Worm (Caenorhabditis elegans) whole organism, late embryonic: ENCODE results near the gene Y77E11A.16.

Experiments
- F13H6.1 ChIP-seq: sonication (generic microtip); optimal IDR thresholded peaks from 2 replicates; lab custom pipeline; 2016; ENCODE audit warnings: missing genetic modification characterization, missing compliant biosample characterization
- K02D7.2 ChIP-seq: sonication (generic microtip); optimal IDR thresholded peaks from 2 replicates; lab custom pipeline; 2017; ENCODE audit warnings: mild to moderate bottlenecking, missing genetic modification characterization, missing compliant biosample characterization
- T23F11.4 ChIP-seq: fragments of 200-800 bp; sonication (Bioruptor generic); optimal IDR thresholded peaks from 2 replicates; lab custom pipeline; 2018; ENCODE audit warnings: mild to moderate bottlenecking, missing genetic modification characterization, missing compliant biosample characterization
- Y22D7AL.16 ChIP-seq: sonication (generic microtip); optimal IDR thresholded peaks from 2 replicates; lab custom pipeline; 2016; ENCODE audit warnings: missing genetic modification characterization, missing compliant biosample characterization
- ceh-18 ChIP-seq: sonication (generic microtip); optimal IDR thresholded peaks from 2 replicates; lab custom pipeline; 2016; ENCODE audit warnings: missing genetic modification characterization, missing compliant biosample characterization
- ceh-19 ChIP-seq: fragments of 200-800 bp; sonication (Bioruptor generic); optimal IDR thresholded peaks from 2 replicates; lab custom pipeline; 2018; ENCODE audit warnings: mild to moderate bottlenecking, missing genetic modification characterization, missing compliant biosample characterization
- ceh-22 ChIP-seq: sonication (generic microtip); optimal IDR thresholded peaks from 2 replicates; lab custom pipeline; 2017; ENCODE audit warnings: missing biosample characterization, missing genetic modification characterization
- ceh-24 ChIP-seq: sonication (generic microtip); optimal IDR thresholded peaks from 2 replicates; lab custom pipeline; 2016; ENCODE audit warnings: mild to moderate bottlenecking, missing genetic modification characterization, missing compliant biosample characterization
- ceh-34 ChIP-seq: sonication (generic microtip); optimal IDR thresholded peaks from 2 replicates; lab custom pipeline; 2016; ENCODE audit warnings: mild to moderate bottlenecking, missing genetic modification characterization, missing compliant biosample characterization
- ceh-48 ChIP-seq: sonication (generic microtip); optimal IDR thresholded peaks from 2 replicates; lab custom pipeline; 2016; ENCODE audit warnings: missing genetic modification characterization, inconsistent platforms, missing compliant biosample characterization
- ceh-9 ChIP-seq: sonication (generic microtip); optimal IDR thresholded peaks from 2 replicates; lab custom pipeline; 2016; ENCODE audit warnings: mild to moderate bottlenecking, missing genetic modification characterization, inconsistent platforms, missing compliant biosample characterization
- che-1 ChIP-seq: sonication (generic microtip); optimal IDR thresholded peaks from 2 replicates; lab custom pipeline; 2016; ENCODE audit warnings: mild to moderate bottlenecking, missing genetic modification characterization, missing compliant biosample characterization
- dmd-4 ChIP-seq: sonication (generic microtip); optimal IDR thresholded peaks from 2 replicates; lab custom pipeline; 2016; ENCODE audit warnings: borderline replicate concordance, missing genetic modification characterization, missing compliant biosample characterization
- dve-1 ChIP-seq: sonication (generic microtip); optimal IDR thresholded peaks from 2 replicates; lab custom pipeline; 2017; ENCODE audit warnings: antibody characterized with exemption, mild to moderate bottlenecking, missing genetic modification characterization, missing compliant biosample characterization
- eyg-1 ChIP-seq: sonication (generic microtip); optimal IDR thresholded peaks from 2 replicates; lab custom pipeline; 2016; ENCODE audit warnings: missing genotype, missing genetic modification characterization, missing compliant biosample characterization
- fax-1 ChIP-seq: sonication (generic microtip); optimal IDR thresholded peaks from 2 replicates; lab custom pipeline; 2016; ENCODE audit warnings: missing genotype, missing genetic modification characterization, missing compliant biosample characterization
- fkh-10 ChIP-seq: fragments of 150-350 bp; optimal IDR thresholded peaks from 2 replicates; lab custom pipeline; 2014; ENCODE audit warnings: missing biosample characterization, missing genetic modification reagents, missing genetic modification characterization
- gmeb-2 ChIP-seq: sonication (generic microtip); optimal IDR thresholded peaks from 2 replicates; lab custom pipeline; 2016; ENCODE audit warnings: missing genetic modification characterization, inconsistent platforms, missing compliant biosample characterization
- hlh-13 ChIP-seq: fragments of 200-800 bp; sonication (Bioruptor generic); optimal IDR thresholded peaks from 2 replicates; lab custom pipeline; 2018; ENCODE audit warnings: mild to moderate bottlenecking, missing genetic modification characterization, missing compliant biosample characterization
- hlh-15 ChIP-seq: sonication (generic microtip); optimal IDR thresholded peaks from 2 replicates; lab custom pipeline; 2016; ENCODE audit warnings: missing genetic modification characterization, missing compliant biosample characterization
- lin-11 ChIP-seq: fragments of 200-800 bp; sonication (Bioruptor generic); optimal IDR thresholded peaks from 2 replicates; lab custom pipeline; 2018; ENCODE audit warnings: mild to moderate bottlenecking, missing genetic modification characterization, missing compliant biosample characterization
- madf-2 ChIP-seq: sonication (generic microtip); optimal IDR thresholded peaks from 2 replicates; lab custom pipeline; 2017; ENCODE audit warnings: missing genetic modification characterization, missing compliant biosample characterization
- nhr-11 ChIP-seq: fragments of 150-350 bp; optimal IDR thresholded peaks from 2 replicates; lab custom pipeline; 2014; ENCODE audit warnings: missing biosample characterization, missing genetic modification characterization
- nhr-232 ChIP-seq: sonication (generic microtip); optimal IDR thresholded peaks from 2 replicates; lab custom pipeline; 2016; ENCODE audit warnings: missing genetic modification characterization, missing compliant biosample characterization
- pax-1 ChIP-seq: fragments of 150-350 bp; optimal IDR thresholded peaks from 2 replicates; lab custom pipeline; 2014; ENCODE audit warnings: missing biosample characterization, missing genetic modification characterization
- pros-1 ChIP-seq: fragments of 150-350 bp; optimal IDR thresholded peaks from 2 replicates; lab custom pipeline; 2014; ENCODE audit warnings: missing biosample characterization, missing genetic modification reagents, missing genetic modification characterization
- rnt-1 ChIP-seq: sonication (generic microtip); optimal IDR thresholded peaks from 2 replicates; lab custom pipeline; 2016; ENCODE audit warnings: missing genetic modification characterization, missing compliant biosample characterization
- sdc-2 ChIP-seq: sonication (generic microtip); optimal IDR thresholded peaks from 2 replicates; lab custom pipeline; 2016; ENCODE audit warnings: missing genotype, missing genetic modification characterization, missing compliant biosample characterization
- tbx-2 ChIP-seq: sonication (generic microtip); optimal IDR thresholded peaks from 2 replicates; lab custom pipeline; 2016; ENCODE audit warnings: missing genetic modification characterization, missing compliant biosample characterization
- tbx-7 ChIP-seq: sonication (generic microtip); optimal IDR thresholded peaks from 2 replicates; lab custom pipeline; 2016; ENCODE audit warnings: missing genotype, missing genetic modification characterization, missing compliant biosample characterization
- unc-3 ChIP-seq, 2 experiments: fragments of 200-800 bp in 1 of 2; sonication (Bioruptor generic) in 1 of 2; sonication (generic microtip) in 1 of 2; conservative IDR thresholded peaks in 1 of 2; optimal IDR thresholded peaks in 1 of 2; 2 replicates each; pipeline versions ENCODE4 v1.3.6 to Lab custom; 2016 to 2022; ENCODE audit warnings: missing compliant biosample characterization in 2 of 2, missing genetic modification characterization in 2 of 2, missing genetic modification reagents in 1 of 2
- unc-42 ChIP-seq: sonication (generic microtip); optimal IDR thresholded peaks from 2 replicates; lab custom pipeline; 2016; ENCODE audit warnings: missing genotype, missing genetic modification characterization, missing compliant biosample characterization
- unc-86 ChIP-seq: sonication (generic microtip); optimal IDR thresholded peaks from 2 replicates; lab custom pipeline; 2016; ENCODE audit warnings: missing genetic modification characterization, missing compliant biosample characterization

Gene Y77E11A.16

ce11 chrIV:1484968-1485474 is at the start of gene Y77E11A.16:
Gene Y77E11A.16 (plus strand): TSS chrIV:1485424.
- TF ChIP-seq K02D7.2 (tag; lab: Kevin White, UChicago): no peak
- peak; percentile 5 for TF ChIP-seq unc-42 (tag; lab: Kevin White, UChicago)
- TF ChIP-seq eyg-1: no peak

- TF ChIP-seq ceh-48 (tag; lab: Kevin White, UChicago) (peak; percentile 39), F13H6.1 (no peak), nhr-232 (tag; lab: Kevin White, UChicago) (no peak)
These were observed 47.6 kb upstream of the Y77E11A.16 start for ce11 chrIV:1437625-1438024.

ce11 chrIV:1443514-1443913 is 41.7 kb upstream of the Y77E11A.16 start:
- TF ChIP-seq ceh-48 (tag; lab: Kevin White, UChicago): peak; percentile 81
- TF ChIP-seq ceh-9: no peak

- no peak for TF ChIP-seq ceh-22
- no peak for TF ChIP-seq pros-1
- TF ChIP-seq sdc-2 (tag; lab: Kevin White, UChicago): no peak
- no peak for TF ChIP-seq Y22D7AL.16 (tag; lab: Kevin White, UChicago)
- TF ChIP-seq ceh-18 (tag; lab: Kevin White, UChicago): no peak
- no peak for TF ChIP-seq che-1
- TF ChIP-seq dve-1 (tag; lab: Kevin White, UChicago): no peak
- no peak for TF ChIP-seq tbx-2 (tag; lab: Kevin White, UChicago)
These were observed 41.1 kb upstream of the Y77E11A.16 start for ce11 chrIV:1443997-1444678.

ce11 chrIV:1445920-1446319 is 39.3 kb upstream of the Y77E11A.16 start, which contains the start of gene clp-7:
Gene clp-7 (minus strand): TSS chrIV:1445966.
- TF ChIP-seq hlh-13 (GFP tag; lab: Kevin White, UChicago) (no peak), hlh-15 (tag; lab: Kevin White, UChicago) (no peak), pros-1 (no peak), nhr-232 (tag; lab: Kevin White, UChicago) (no peak), T23F11.4 (GFP tag; lab: Kevin White, UChicago) (no peak), fkh-10 (GFP tag; lab: Kevin White, UChicago) (no peak), sdc-2 (tag; lab: Kevin White, UChicago) (no peak)
- TF ChIP-seq, all 69 proteins: peak for 0

- TF ChIP-seq tbx-7 (tag; lab: Kevin White, UChicago) (no peak), ceh-22 (no peak), fax-1 (tag; lab: Kevin White, UChicago) (no peak), rnt-1 (no peak), dmd-4 (tag; lab: Kevin White, UChicago) (no peak), ceh-9 (no peak), unc-86 (tag; lab: Kevin White, UChicago) (no peak), hlh-13 (GFP tag; lab: Kevin White, UChicago) (no peak), gmeb-2 (tag; lab: Kevin White, UChicago) (no peak), ceh-34 (no peak), sdc-2 (tag; lab: Kevin White, UChicago) (no peak), lin-11 (tag; lab: Kevin White, UChicago) (no peak), nhr-11 (tag; lab: Kevin White, UChicago) (no peak), tbx-2 (tag; lab: Kevin White, UChicago) (no peak)
These were observed 32.7 kb upstream of the Y77E11A.16 start for ce11 chrIV:1452480-1452879.

ce11 chrIV:1453451-1453850 is 31.8 kb upstream of the Y77E11A.16 start:
- no peak for TF ChIP-seq ceh-19
- no peak for TF ChIP-seq unc-3 (GFP tag; conservative IDR thresholded peaks at IDR 0.05; lab: Robert Waterston, UW)
- no peak for TF ChIP-seq unc-3 (tag; optimal IDR thresholded peaks at IDR 0.05; lab: Kevin White, UChicago)
- TF ChIP-seq pax-1: no peak
- TF ChIP-seq hlh-13 (GFP tag; lab: Kevin White, UChicago): no peak
- no peak for TF ChIP-seq ceh-24
- no peak for TF ChIP-seq madf-2 (tag; lab: Kevin White, UChicago)
